Fruit fly (Drosophila melanogaster): ENCODE data around the gene CG13606.

The CG13606 gene

DNA sequence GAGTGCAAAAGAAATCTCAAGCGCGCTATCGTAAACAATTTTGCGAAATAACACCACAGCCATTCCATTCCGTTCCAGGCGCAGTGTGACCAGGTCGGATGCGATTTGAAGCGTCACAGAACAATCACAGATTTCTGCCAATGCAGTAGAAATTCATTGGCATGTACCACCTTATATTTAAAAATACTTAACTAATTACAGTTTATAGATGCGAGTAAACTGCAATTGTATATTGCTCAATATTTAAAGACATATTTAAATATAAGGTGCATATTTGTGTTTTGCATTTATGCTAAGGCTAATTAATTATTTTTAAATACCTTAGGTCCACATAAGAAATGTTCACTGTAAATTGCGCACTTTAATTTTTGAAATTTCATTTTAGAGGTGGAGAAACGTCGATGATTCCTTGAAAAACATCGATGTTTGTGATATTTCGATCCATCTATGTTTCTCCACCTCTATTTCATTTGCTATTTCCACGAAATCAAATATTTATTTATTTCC, 21.0 kb downstream of the CG13606 start, which contains the start of the genes SMC6 and CG6204 (continued):
- TF ChIP-seq CG11762 (GFP tag; optimal IDR thresholded peaks at IDR 0.05; ENCODE audit: insufficient read depth) (peak; percentile 97), spab (GFP tag; optimal IDR thresholded peaks at IDR 0.05) (peak; percentile 90), CG3032 (tag; optimal IDR thresholded peaks at IDR 0.05) (peak; percentile 97), CG10669 (GFP tag; optimal IDR thresholded peaks at IDR 0.05) (peak; percentile 95), achi (GFP tag; optimal IDR thresholded peaks at IDR 0.05) (peak; percentile 95), Sox14 (GFP tag; optimal IDR thresholded peaks at IDR 0.05) (peak; percentile 96), Met (GFP tag; optimal IDR thresholded peaks at IDR 0.05) (peak; percentile 97), Eip75B (GFP tag; optimal IDR thresholded peaks at IDR 0.05) (peak; percentile 95)

DNA sequence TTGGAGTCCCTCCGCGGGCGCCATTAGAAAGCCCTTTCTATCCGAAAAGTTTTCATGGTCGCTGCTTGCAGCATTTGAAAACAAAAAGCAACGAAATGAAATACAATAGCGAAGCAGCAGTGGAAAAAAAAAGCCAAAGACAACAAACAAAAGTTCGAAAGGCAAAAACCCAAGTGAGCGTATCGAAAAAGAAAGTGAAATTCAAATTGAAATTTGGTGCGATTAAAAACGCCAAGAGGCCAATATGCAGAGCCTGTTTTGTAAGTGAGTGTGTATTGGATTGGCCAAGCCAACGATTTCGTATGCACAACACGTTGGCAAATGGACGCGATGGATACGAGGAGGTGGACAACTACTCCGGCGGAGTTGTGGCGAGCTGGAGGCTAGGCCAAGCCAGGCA, 30.3 kb downstream of the CG13606 start:
- TF ChIP-seq net (GFP tag; optimal IDR thresholded peaks at IDR 0.05) (no peak), eg (GFP tag; IDR thresholded peaks at IDR 0.05) (peak; percentile 13; the same call in 1 of the 3 replicates), Blimp-1 (GFP tag; optimal IDR thresholded peaks at IDR 0.05) (peak; percentile 70), topi (GFP tag; optimal IDR thresholded peaks at IDR 0.05) (no peak)

DNA sequence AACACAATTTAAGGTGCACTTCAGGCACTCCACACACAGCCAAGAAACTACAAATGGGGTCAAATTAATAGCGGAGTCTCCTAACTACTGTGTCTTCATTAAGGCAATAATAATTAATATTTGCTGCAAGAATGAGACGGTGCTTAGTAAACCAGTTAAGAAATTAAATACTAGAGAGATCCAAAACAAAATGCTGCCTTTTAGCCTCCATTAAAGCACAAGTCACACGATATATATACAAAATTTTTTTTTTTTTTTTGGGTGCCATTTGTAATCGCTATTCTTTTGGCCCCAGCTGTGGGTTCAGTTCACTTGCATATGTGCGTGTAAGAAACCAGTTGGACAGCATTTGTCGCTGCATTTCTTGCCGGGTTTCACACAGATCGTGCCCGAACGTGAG, 31.0 kb downstream of the CG13606 start:
- peak; percentile 79 for TF ChIP-seq CG7368 (GFP tag; optimal IDR thresholded peaks at IDR 0.05)
- TF ChIP-seq CG34406 (GFP tag; optimal IDR thresholded peaks at IDR 0.05), result peak; percentile 84
- peak; percentile 88 for TF ChIP-seq Eip75B (GFP tag; optimal IDR thresholded peaks at IDR 0.05)
- peak; percentile 98 for TF ChIP-seq Eip78C (GFP tag)
- peak; percentile 88 for TF ChIP-seq Lpt (GFP tag; optimal IDR thresholded peaks at IDR 0.05)
- TF ChIP-seq CG32006 (GFP tag; optimal IDR thresholded peaks at IDR 0.05), result peak; percentile 90
- peak; percentile 89 for TF ChIP-seq Sox14 (GFP tag; optimal IDR thresholded peaks at IDR 0.05)
- peak; percentile 88 for TF ChIP-seq OdsH (GFP tag; optimal IDR thresholded peaks at IDR 0.05)
- peak; percentile 84 for TF ChIP-seq lz (GFP tag; optimal IDR thresholded peaks at IDR 0.05)
- TF ChIP-seq fkh (GFP tag; optimal IDR thresholded peaks at IDR 0.05), result no peak
- TF ChIP-seq CG3919 (GFP tag; optimal IDR thresholded peaks at IDR 0.05), result peak; percentile 89
- peak; percentile 72 for TF ChIP-seq dsx (GFP tag; optimal IDR thresholded peaks at IDR 0.05; ENCODE audit: poor library complexity, severe bottlenecking)
- TF ChIP-seq Ets96B (tag; optimal IDR thresholded peaks at IDR 0.05), result peak; percentile 58
- TF ChIP-seq Hr4 (GFP tag; optimal IDR thresholded peaks at IDR 0.05), result peak; percentile 92
- TF ChIP-seq CG8632 (GFP tag; optimal IDR thresholded peaks at IDR 0.05), result peak; percentile 85
- peak; percentile 71 for TF ChIP-seq CG3032 (tag; optimal IDR thresholded peaks at IDR 0.05)
- peak; percentile 69 for TF ChIP-seq CG11902 (GFP tag; optimal IDR thresholded peaks at IDR 0.05)
- TF ChIP-seq CG31627 (GFP tag; optimal IDR thresholded peaks at IDR 0.05), result peak; percentile 81
- TF ChIP-seq esn (GFP tag; optimal IDR thresholded peaks at IDR 0.05), result peak; percentile 89
- TF ChIP-seq CG10669 (GFP tag; optimal IDR thresholded peaks at IDR 0.05), result peak; percentile 72
- peak; percentile 26 for TF ChIP-seq CG9139 (GFP tag; optimal IDR thresholded peaks at IDR 0.05)
- peak; percentile 76 for TF ChIP-seq cyc (GFP tag; optimal IDR thresholded peaks at IDR 0.05)
- TF ChIP-seq dac (GFP tag; optimal IDR thresholded peaks at IDR 0.05), result peak; percentile 80
- peak; percentile 67 for TF ChIP-seq fd59A (GFP tag; optimal IDR thresholded peaks at IDR 0.05)
- TF ChIP-seq CG16779 (tag; optimal IDR thresholded peaks at IDR 0.05), result peak; percentile 78
- TF ChIP-seq net (GFP tag; optimal IDR thresholded peaks at IDR 0.05), result peak; percentile 85
- TF ChIP-seq CG11762 (GFP tag; optimal IDR thresholded peaks at IDR 0.05; ENCODE audit: insufficient read depth), result peak; percentile 85
- peak; percentile 69 for TF ChIP-seq spab (GFP tag; optimal IDR thresholded peaks at IDR 0.05)
- peak; percentile 90 for TF ChIP-seq Met (GFP tag; optimal IDR thresholded peaks at IDR 0.05)
- peak; percentile 86 for TF ChIP-seq achi (GFP tag; optimal IDR thresholded peaks at IDR 0.05)
- peak; percentile 84 for TF ChIP-seq CG6792 (GFP tag; optimal IDR thresholded peaks at IDR 0.05)
- TF ChIP-seq CG6854 (GFP tag; optimal IDR thresholded peaks at IDR 0.05), result peak; percentile 77
- TF ChIP-seq Eip93F (GFP tag; optimal IDR thresholded peaks at IDR 0.05), result peak; percentile 78
- TF ChIP-seq CG6163 (GFP tag; IDR thresholded peaks at IDR 0.05), result peak; percentile 80
- TF ChIP-seq Hr39 (GFP tag; optimal IDR thresholded peaks at IDR 0.05), result peak; percentile 83
- peak; percentile 18 to 76 for TF ChIP-seq salr (GFP tag; optimal IDR thresholded peaks at IDR 0.05)
- peak; percentile 94 for TF ChIP-seq CG15336 (GFP tag; IDR thresholded peaks at IDR 0.05)
- peak; percentile 78 for TF ChIP-seq vri (GFP tag; optimal IDR thresholded peaks at IDR 0.05)
- TF ChIP-seq topi (GFP tag; optimal IDR thresholded peaks at IDR 0.05), result peak; percentile 89
- peak; percentile 84 for TF ChIP-seq eg (GFP tag; IDR thresholded peaks at IDR 0.05)
- TF ChIP-seq acj6 (GFP tag; optimal IDR thresholded peaks at IDR 0.05), result peak; percentile 85
- peak; percentile 94 for TF ChIP-seq svp (GFP tag)
- peak; percentile 94 for TF ChIP-seq CG8119 (GFP tag; IDR thresholded peaks at IDR 0.05)
- peak; percentile 90 for TF ChIP-seq CG6276 (GFP tag; optimal IDR thresholded peaks at IDR 0.05)
